Worm (Caenorhabditis elegans) whole organism, L1 larva: ENCODE results near the gene Y24D9A.7.

Source experiments
- C04F5.9 ChIP-seq: sonication (generic microtip); optimal IDR thresholded peaks from 2 replicates; lab custom pipeline; 2016; ENCODE audit warnings: missing genetic modification characterization, missing compliant biosample characterization
- C16A3.4 ChIP-seq: fragments of 150-350 bp; optimal IDR thresholded peaks from 2 replicates; lab custom pipeline; 2014; ENCODE audit warnings: missing biosample characterization, missing genetic modification characterization
- C34B4.2 ChIP-seq: sonication (generic microtip); optimal IDR thresholded peaks from 2 replicates; lab custom pipeline; 2017; ENCODE audit warnings: mild to moderate bottlenecking, missing genetic modification characterization, missing compliant biosample characterization
- Y116A8C.19 ChIP-seq: sonication (generic microtip); optimal IDR thresholded peaks from 2 replicates; lab custom pipeline; 2016; ENCODE audit warnings: missing compliant biosample characterization, missing genetic modification characterization, borderline replicate concordance
- aha-1 ChIP-seq: fragments of 150-350 bp; optimal IDR thresholded peaks from 2 replicates; lab custom pipeline; 2014; ENCODE audit warnings: missing biosample characterization, missing genetic modification characterization
- aly-2 ChIP-seq: fragments of 150-350 bp; optimal IDR thresholded peaks from 2 replicates; lab custom pipeline; 2014; ENCODE audit warnings: missing biosample characterization, missing genetic modification characterization
- blmp-1 ChIP-seq: fragments of 150-350 bp; optimal IDR thresholded peaks from 2 replicates; lab custom pipeline; 2014; ENCODE audit warnings: missing biosample characterization, missing genetic modification characterization
- ceh-82 ChIP-seq, 3 experiments: fragments of 150-350 bp in 1 of 3; sonication (generic microtip) in 2 of 3; optimal IDR thresholded peaks; 2 replicates each; lab custom pipeline; 2014 to 2017; ENCODE audit warnings: missing biosample characterization in 3 of 3, missing genetic modification characterization in 3 of 3
- ceh-88 ChIP-seq: fragments of 200-800 bp; sonication (Bioruptor generic); IDR thresholded peaks from 2 replicates; pipeline ENCODE4 v1.3.6; 2022; ENCODE audit warnings: missing genetic modification characterization, missing compliant biosample characterization
- ceh-90 ChIP-seq: sonication (generic microtip); optimal IDR thresholded peaks from 2 replicates; lab custom pipeline; 2016; ENCODE audit warnings: missing genetic modification characterization, missing compliant biosample characterization
- dpl-1 ChIP-seq, 3 experiments: fragments of 150-350 bp in 2 of 3; sonication (generic microtip) in 1 of 3; optimal IDR thresholded peaks; 2 replicates each; lab custom pipeline; 2014 to 2017; ENCODE audit warnings: missing biosample characterization in 3 of 3, missing genetic modification characterization in 3 of 3, missing genetic modification reagents in 3 of 3
- dsc-1 ChIP-seq: sonication (generic microtip); optimal IDR thresholded peaks from 2 replicates; lab custom pipeline; 2016; ENCODE audit warnings: mild to moderate bottlenecking, missing genetic modification characterization, missing compliant biosample characterization
- efl-3 ChIP-seq: fragments of 200-800 bp; sonication (Bioruptor generic); optimal IDR thresholded peaks from 2 replicates; lab custom pipeline; 2018; ENCODE audit warnings: mild to moderate bottlenecking, missing genetic modification characterization, missing compliant biosample characterization
- egl-27 ChIP-seq, 2 experiments: fragments of 150-350 bp in 1 of 2; sonication (generic microtip); optimal IDR thresholded peaks; 3 replicates each; lab custom pipeline; 2017 to 2018; ENCODE audit warnings: missing biosample characterization in 2 of 2, missing genetic modification characterization in 2 of 2, missing genetic modification reagents in 2 of 2
- elt-2 ChIP-seq: sonication (generic microtip); optimal IDR thresholded peaks from 2 replicates; lab custom pipeline; 2016; ENCODE audit warnings: missing genetic modification characterization, mild to moderate bottlenecking, inconsistent platforms, missing compliant biosample characterization, missing genetic modification reagents
- elt-3 ChIP-seq, 6 experiments: fragments of 150-350 bp in 1 of 6; sonication (generic microtip); optimal IDR thresholded peaks; 2 replicates each; lab custom pipeline; 2017 to 2018; ENCODE audit warnings: missing biosample characterization in 6 of 6, missing genetic modification characterization in 6 of 6, inconsistent platforms in 1 of 6
- fkh-10 ChIP-seq: sonication (generic microtip); optimal IDR thresholded peaks from 2 replicates; lab custom pipeline; 2017; ENCODE audit warnings: missing biosample characterization, missing genetic modification reagents, missing genetic modification characterization
- hlh-17 ChIP-seq: fragments of 200-800 bp; sonication (Bioruptor generic); optimal IDR thresholded peaks from 2 replicates; lab custom pipeline; 2018; ENCODE audit warnings: missing genetic modification characterization, mild to moderate bottlenecking, missing compliant biosample characterization, moderate library complexity, borderline replicate concordance
- hlh-4 ChIP-seq: sonication (generic microtip); optimal IDR thresholded peaks from 2 replicates; lab custom pipeline; 2016; ENCODE audit warnings: mild to moderate bottlenecking, missing genetic modification characterization, missing compliant biosample characterization
- irx-1 ChIP-seq: sonication (generic microtip); optimal IDR thresholded peaks from 2 replicates; lab custom pipeline; 2016; ENCODE audit warnings: missing genetic modification characterization, missing compliant biosample characterization
- lin-15B ChIP-seq: fragments of 150-350 bp; sonication (generic microtip); optimal IDR thresholded peaks from 3 replicates; lab custom pipeline; 2014; ENCODE audit warnings: missing biosample characterization, missing genetic modification characterization
- lir-3 ChIP-seq: sonication (generic microtip); optimal IDR thresholded peaks from 2 replicates; lab custom pipeline; 2016; ENCODE audit warnings: mild to moderate bottlenecking, missing genetic modification characterization, moderate library complexity, missing compliant biosample characterization; ENCODE audit not compliant: poor library complexity
- mdl-1 ChIP-seq, 2 experiments: fragments of 150-350 bp; optimal IDR thresholded peaks; 2 replicates each; lab custom pipeline; 2014 to 2017; ENCODE audit warnings: missing biosample characterization in 2 of 2, missing genetic modification characterization in 2 of 2, inconsistent platforms in 1 of 2
- nhr-11 ChIP-seq: fragments of 150-350 bp; optimal IDR thresholded peaks from 2 replicates; lab custom pipeline; 2014; ENCODE audit warnings: missing biosample characterization, missing genetic modification characterization
- nhr-12 ChIP-seq: sonication (generic microtip); optimal IDR thresholded peaks from 2 replicates; lab custom pipeline; 2017; ENCODE audit warnings: missing biosample characterization, missing genetic modification characterization
- nhr-19 ChIP-seq: fragments of 200-800 bp; sonication (Bioruptor generic); conservative IDR thresholded peaks from 2 replicates; pipeline ENCODE4 v1.3.6; 2022; ENCODE audit warnings: missing genetic modification characterization, missing compliant biosample characterization
- nhr-237 ChIP-seq: fragments of 150-350 bp; optimal IDR thresholded peaks from 2 replicates; lab custom pipeline; 2014; ENCODE audit warnings: missing biosample characterization, missing genetic modification characterization
- nhr-28 ChIP-seq: fragments of 150-350 bp; optimal IDR thresholded peaks from 2 replicates; lab custom pipeline; 2014; ENCODE audit warnings: missing biosample characterization, missing genetic modification characterization
- nhr-71 ChIP-seq: sonication (generic microtip); optimal IDR thresholded peaks from 2 replicates; lab custom pipeline; 2016; ENCODE audit warnings: mild to moderate bottlenecking, missing genetic modification characterization, moderate library complexity, missing compliant biosample characterization
- nhr-77 ChIP-seq: fragments of 150-350 bp; optimal IDR thresholded peaks from 2 replicates; lab custom pipeline; 2014; ENCODE audit warnings: missing biosample characterization, missing genetic modification characterization
- nhr-84 ChIP-seq: sonication (generic microtip); optimal IDR thresholded peaks from 2 replicates; lab custom pipeline; 2017; ENCODE audit warnings: missing biosample characterization, missing genetic modification characterization
- nhr-90 ChIP-seq: sonication (generic microtip); optimal IDR thresholded peaks from 2 replicates; lab custom pipeline; 2016; ENCODE audit warnings: mild to moderate bottlenecking, missing genetic modification characterization, missing compliant biosample characterization; ENCODE audit not compliant: poor library complexity
- pag-3 ChIP-seq: sonication (generic microtip); optimal IDR thresholded peaks from 2 replicates; lab custom pipeline; 2017; ENCODE audit warnings: missing genetic modification characterization, mild to moderate bottlenecking, missing compliant biosample characterization, antibody characterized with exemption, borderline replicate concordance; ENCODE audit not compliant: insufficient read depth
- pqm-1 ChIP-seq: sonication (generic microtip); optimal IDR thresholded peaks from 3 replicates; lab custom pipeline; 2017; ENCODE audit warnings: missing biosample characterization, missing genetic modification characterization
- rnt-1 ChIP-seq: sonication (generic microtip); optimal IDR thresholded peaks from 2 replicates; lab custom pipeline; 2016; ENCODE audit warnings: mild to moderate bottlenecking, missing genetic modification characterization, moderate library complexity, missing compliant biosample characterization
- sup-37 ChIP-seq: fragments of 200-800 bp; sonication (Bioruptor generic); optimal IDR thresholded peaks from 2 replicates; lab custom pipeline; 2018; ENCODE audit warnings: mild to moderate bottlenecking, missing genetic modification characterization, missing compliant biosample characterization
- unc-130 ChIP-seq: fragments of 150-350 bp; optimal IDR thresholded peaks from 2 replicates; lab custom pipeline; 2017; ENCODE audit warnings: missing biosample characterization, missing genetic modification characterization, inconsistent platforms
- unc-86 ChIP-seq: sonication (generic microtip); optimal IDR thresholded peaks from 2 replicates; lab custom pipeline; 2016; ENCODE audit warnings: missing genetic modification characterization, missing compliant biosample characterization
- unc-98 ChIP-seq: fragments of 200-800 bp; sonication (Bioruptor generic); IDR thresholded peaks from 2 replicates; pipeline ENCODE4 v1.3.6; 2022; ENCODE audit warnings: missing genetic modification characterization, missing compliant biosample characterization
- ztf-11 ChIP-seq, 2 experiments: sonication (generic microtip); optimal IDR thresholded peaks; 2 replicates each; lab custom pipeline; 2016 to 2017; ENCODE audit warnings: missing genetic modification characterization in 2 of 2, missing biosample characterization in 1 of 2, missing compliant biosample characterization in 1 of 2

Gene Y24D9A.7

ce11 chrIV:4390438-4390894, 14.5 kb downstream of the Y24D9A.7 start, which contains the start of the genes rpl-7A and set-21 (continued):
- TF ChIP-seq egl-27 (tag; optimal IDR thresholded peaks at IDR 0.05; lab: Kevin White, UChicago) (peak in 1 of 2 experiments; percentile 49), blmp-1 (peak; percentile 53), irx-1 (tag; lab: Kevin White, UChicago) (peak; percentile 92), nhr-77 (peak; percentile 86), hlh-4 (no peak), unc-98 (GFP tag; lab: Robert Waterston, UW) (peak; percentile 93), nhr-11 (tag; lab: Kevin White, UChicago) (peak; percentile 65), ceh-88 (GFP tag; lab: Robert Waterston, UW) (peak; percentile 95), nhr-90 (tag; lab: Kevin White, UChicago) (peak; percentile 96), lin-15B (tag; lab: Kevin White, UChicago) (peak; percentile 92), nhr-12 (no peak), ceh-90 (peak; percentile 46), elt-3 (tag; optimal IDR thresholded peaks at IDR 0.05; lab: Kevin White, UChicago) (peak; percentile 20 to 85 (median 78)), aha-1 (tag; lab: Kevin White, UChicago) (no peak), ztf-11 (tag; optimal IDR thresholded peaks at IDR 0.05; lab: Kevin White, UChicago) (peak in 1 of 2 experiments; percentile 92), nhr-19 (GFP tag; lab: Robert Waterston, UW) (peak; percentile 98), Y116A8C.19 (tag; lab: Kevin White, UChicago) (no peak), hlh-17 (GFP tag; lab: Kevin White, UChicago) (no peak), efl-3 (GFP tag; lab: Kevin White, UChicago) (no peak), fkh-10 (GFP tag; lab: Kevin White, UChicago) (peak; percentile 82), elt-2 (tag; lab: Kevin White, UChicago) (peak; percentile 88), C16A3.4 (tag; lab: Kevin White, UChicago) (peak; percentile 91), dsc-1 (tag; lab: Kevin White, UChicago) (peak; percentile 94), nhr-84 (tag; lab: Kevin White, UChicago) (no peak), aly-2 (tag; lab: Kevin White, UChicago) (peak; percentile 85), ceh-82 (tag; optimal IDR thresholded peaks at IDR 0.05; lab: Kevin White, UChicago) (peak; percentile 84 to 94 (median 90)), nhr-237 (peak; percentile 66), C04F5.9 (peak; percentile 90), unc-130 (tag; lab: Kevin White, UChicago) (peak; percentile 77), unc-86 (tag; lab: Kevin White, UChicago) (peak; percentile 95), pqm-1 (tag; lab: Kevin White, UChicago) (no peak), lir-3 (tag; lab: Kevin White, UChicago) (peak; percentile 83)
- TF ChIP-seq, all 84 proteins: peak for 63

- TF ChIP-seq elt-2 (tag; lab: Kevin White, UChicago) (peak; percentile 40), C34B4.2 (no peak)
These were observed 18.6 kb downstream of the Y24D9A.7 start, which contains the start of gene tald-1 for ce11 chrIV:4386351-4386750. Gene tald-1 (plus strand): TSS chrIV:4386651.

ce11 chrIV:4369116-4369515, 35.9 kb downstream of the Y24D9A.7 start:
- TF ChIP-seq pag-3 (tag; lab: Kevin White, UChicago) (no peak), sup-37 (GFP tag; lab: Kevin White, UChicago) (no peak), nhr-71 (tag; lab: Kevin White, UChicago) (no peak), dpl-1 (GFP tag; optimal IDR thresholded peaks at IDR 0.05; lab: Kevin White, UChicago) (no peak), unc-130 (tag; lab: Kevin White, UChicago) (no peak), rnt-1 (no peak), hlh-4 (no peak), hlh-17 (GFP tag; lab: Kevin White, UChicago) (no peak), nhr-28 (no peak), nhr-11 (tag; lab: Kevin White, UChicago) (no peak), mdl-1 (tag; optimal IDR thresholded peaks at IDR 0.05; lab: Kevin White, UChicago) (no peak), aly-2 (tag; lab: Kevin White, UChicago) (no peak)
